Fruit fly (Drosophila melanogaster) whole organism, adult: ENCODE data around the gene Glut4EF.

ENCODE experiments used
- CG11617 ChIP-seq: fragments of 200-800 bp; sonication (Bioruptor generic); optimal IDR thresholded peaks from 2 replicates; lab custom pipeline; 2017; ENCODE audit warnings: mild to moderate bottlenecking, missing biosample characterization, missing genetic modification reagents, missing genetic modification characterization
- CG12768 ChIP-seq: fragments of 200-800 bp; sonication (Bioruptor generic); optimal IDR thresholded peaks from 2 replicates; lab custom pipeline; 2017; ENCODE audit warnings: missing biosample characterization, missing genetic modification characterization, mild to moderate bottlenecking, moderate library complexity, missing genetic modification reagents
- CG1620 ChIP-seq: fragments of 200-800 bp; sonication (Bioruptor generic); optimal IDR thresholded peaks from 2 replicates; lab custom pipeline; 2016; ENCODE audit warnings: missing biosample characterization, missing genetic modification characterization
- CG33017 ChIP-seq: fragments of 200-800 bp; sonication (Bioruptor generic); optimal IDR thresholded peaks from 2 replicates; lab custom pipeline; 2018; ENCODE audit warnings: missing biosample characterization, mild to moderate bottlenecking, missing genetic modification characterization, moderate library complexity
- CG5204 ChIP-seq: fragments of 200-800 bp; sonication (Bioruptor generic); optimal IDR thresholded peaks from 2 replicates; lab custom pipeline; 2016; ENCODE audit warnings: missing biosample characterization, missing genetic modification characterization
- CG7101 ChIP-seq: fragments of 200-800 bp; sonication (Bioruptor generic); optimal IDR thresholded peaks from 2 replicates; lab custom pipeline; 2018; ENCODE audit warnings: missing biosample characterization, mild to moderate bottlenecking, missing genetic modification characterization, moderate library complexity
- Mnt ChIP-seq: fragments of 200-800 bp; sonication (Bioruptor generic); optimal IDR thresholded peaks from 2 replicates; lab custom pipeline; 2016; ENCODE audit warnings: missing biosample characterization, mild to moderate bottlenecking, missing genetic modification characterization
- kay ChIP-seq: fragments of 200-800 bp; sonication (Bioruptor generic); peaks from one replicate; lab custom pipeline; 2016; ENCODE audit warnings: missing biosample characterization, missing genetic modification characterization, borderline replicate concordance
- pad ChIP-seq: fragments of 200-800 bp; sonication (Bioruptor generic); optimal IDR thresholded peaks from 3 replicates; lab custom pipeline; 2017; ENCODE audit warnings: missing biosample characterization, missing genetic modification characterization, mild to moderate bottlenecking, moderate library complexity, missing genetic modification reagents

dm6 chr3R:9903370-9903769, 28.9 kb downstream of the Glut4EF start:
- TF ChIP-seq Mnt (GFP tag; lab: Kevin White, UChicago), result no peak
- no peak for TF ChIP-seq CG11617 (GFP tag; lab: Kevin White, UChicago)
- no peak for TF ChIP-seq CG7101
- no peak for TF ChIP-seq CG12768
- TF ChIP-seq kay (GFP tag; lab: Kevin White, UChicago), result no peak
- TF ChIP-seq CG33017 (tag; lab: Kevin White, UChicago), result no peak
- TF ChIP-seq pad (GFP tag; lab: Kevin White, UChicago), result no peak
- no peak for TF ChIP-seq CG5204
- TF ChIP-seq CG1620 (GFP tag; lab: Kevin White, UChicago), result no peak
